Worm (Caenorhabditis elegans) whole organism, L4 larva: Measurements from ENCODE around the gene srtx-1.

ENCODE experiments used
- ces-1 ChIP-seq: fragments of 150-350 bp; sonication (generic microtip); optimal IDR thresholded peaks from 4 replicates; lab custom pipeline; 2014; ENCODE audit warnings: missing biosample characterization, missing genetic modification reagents, missing genetic modification characterization
- hlh-30 ChIP-seq: sonication (generic microtip); optimal IDR thresholded peaks from 2 replicates; lab custom pipeline; 2017; ENCODE audit warnings: antibody characterized with exemption, mild to moderate bottlenecking, missing genetic modification characterization, missing compliant biosample characterization; ENCODE audit not compliant: insufficient read depth
- lin-13 ChIP-seq: fragments of 150-350 bp; optimal IDR thresholded peaks from 2 replicates; lab custom pipeline; 2014; ENCODE audit warnings: missing biosample characterization, missing genetic modification reagents, missing genetic modification characterization
- nhr-10 ChIP-seq: fragments of 150-350 bp; optimal IDR thresholded peaks from 2 replicates; lab custom pipeline; 2014; ENCODE audit warnings: missing biosample characterization, missing genetic modification characterization
- nhr-102 ChIP-seq: sonication (generic microtip); optimal IDR thresholded peaks from 2 replicates; lab custom pipeline; 2016; ENCODE audit warnings: mild to moderate bottlenecking, missing genetic modification characterization, moderate library complexity, missing compliant biosample characterization
- zag-1 ChIP-seq: fragments of 150-350 bp; optimal IDR thresholded peaks from 2 replicates; lab custom pipeline; 2014; ENCODE audit warnings: missing biosample characterization, missing genetic modification characterization

ce11 chrIV:7445236-7445635 is 24.2 kb downstream of the srtx-1 start, which contains the start of gene valv-1:
- TF ChIP-seq ces-1 (no peak), nhr-10 (tag; lab: Kevin White, UChicago) (no peak), lin-13 (GFP tag; lab: Kevin White, UChicago) (no peak), hlh-30 (tag; lab: Kevin White, UChicago) (no peak), zag-1 (tag; lab: Kevin White, UChicago) (no peak), nhr-102 (tag; lab: Kevin White, UChicago) (no peak)
